In genomic region chr3L:14053073-14053643, dm6 we compare ENCODE assay signal across 3 fruit fly cellular contexts.
TF ChIP-seq lines count a peak whose summit lies in the region.

Gene CG13484, minus strand, starts transcription at chr3L:14053079.
Gene Frl, plus strand, starts transcription at chr3L:14053215.

TF ChIP-seq in whole organism, adult, 20 proteins besides CTCF, POLR2A, EP300 and RAD21 (continued from another document):
- TF ChIP-seq Crg-1 (GFP tag; optimal IDR thresholded peaks at IDR 0.05; lab: Kevin White, UChicago) (peak; percentile 15), cnc (optimal IDR thresholded peaks at IDR 0.05; lab: Kevin White, UChicago) (no peak)

TF ChIP-seq in whole organism, embryonic, 481 proteins besides CTCF, POLR2A, EP300 and RAD21 (continued from another document and continues in another):
- peak; percentile 20 for TF ChIP-seq CG2120 (GFP tag; optimal IDR thresholded peaks at IDR 0.05; lab: Kevin White, UChicago)
- TF ChIP-seq CG4730 (GFP tag; IDR thresholded peaks at IDR 0.05; lab: Robert Waterston, UW): no peak
- TF ChIP-seq sob (GFP tag; IDR thresholded peaks at IDR 0.05; lab: Robert Waterston, UW): peak; percentile 62; the same call in 1 of the 2 replicates
- peak; percentile 35 for TF ChIP-seq CG11398 (GFP tag; optimal IDR thresholded peaks at IDR 0.05; lab: Kevin White, UChicago)
- TF ChIP-seq Side (GFP tag; optimal IDR thresholded peaks at IDR 0.05; lab: Kevin White, UChicago): peak; percentile 53
- peak; percentile 23 for TF ChIP-seq gem (tag; optimal IDR thresholded peaks at IDR 0.05; lab: Kevin White, UChicago)
- TF ChIP-seq kni (GFP tag; optimal IDR thresholded peaks at IDR 0.05; lab: Kevin White, UChicago): peak; percentile 51
- TF ChIP-seq cad (GFP tag; optimal IDR thresholded peaks at IDR 0.05; lab: Kevin White, UChicago): no peak
- no peak for TF ChIP-seq CG11085 (GFP tag; IDR thresholded peaks at IDR 0.05; lab: Robert Waterston, UW)
- TF ChIP-seq Bgb (GFP tag; IDR thresholded peaks at IDR 0.05; lab: Robert Waterston, UW; ENCODE audit: partially characterized antibody): peak; percentile 52; the same call in 1 of the 2 replicates
- TF ChIP-seq bbx (GFP tag; IDR thresholded peaks at IDR 0.05; lab: Robert Waterston, UW; ENCODE audit: partially characterized antibody): peak; percentile 52
- TF ChIP-seq row (GFP tag; IDR thresholded peaks at IDR 0.05; lab: Robert Waterston, UW): peak; percentile 51; the same call in 2 of the 3 replicates
- TF ChIP-seq Stat92E (GFP tag; optimal IDR thresholded peaks at IDR 0.05; lab: Kevin White, UChicago): peak in 1 of 3 experiments; percentile 93
- peak; percentile 70 for TF ChIP-seq nmo (GFP tag; optimal IDR thresholded peaks at IDR 0.05; lab: Kevin White, UChicago)
- TF ChIP-seq CG5180 (GFP tag; optimal IDR thresholded peaks at IDR 0.05; lab: Kevin White, UChicago): peak; percentile 20
- TF ChIP-seq ken (GFP tag; IDR thresholded peaks at IDR 0.05; lab: Robert Waterston, UW): no peak; the same call in 2 of the 3 replicates
- no peak for TF ChIP-seq CG3281 (GFP tag; optimal IDR thresholded peaks at IDR 0.05; lab: Kevin White, UChicago)
- no peak for TF ChIP-seq ERR (GFP tag; optimal IDR thresholded peaks at IDR 0.05; lab: Kevin White, UChicago)
- peak; percentile 32 for TF ChIP-seq scrt (GFP tag; optimal IDR thresholded peaks at IDR 0.05; lab: Kevin White, UChicago)
- peak; percentile 29 for TF ChIP-seq CG6813 (GFP tag; optimal IDR thresholded peaks at IDR 0.05; lab: Kevin White, UChicago)
- TF ChIP-seq trem (tag; optimal IDR thresholded peaks at IDR 0.05; lab: Kevin White, UChicago): peak; percentile 56
- peak in 1 of 2 experiments; percentile 16 for TF ChIP-seq Hr51 (GFP tag; optimal IDR thresholded peaks at IDR 0.05; lab: Kevin White, UChicago)
- peak; percentile 75 for TF ChIP-seq Hmr (GFP tag; optimal IDR thresholded peaks at IDR 0.05; lab: Kevin White, UChicago)
- TF ChIP-seq NFAT (GFP tag; IDR thresholded peaks at IDR 0.05; lab: Robert Waterston, UW): peak; percentile 29; the same call in 1 of the 2 replicates
- no peak for TF ChIP-seq CG2202 (tag; optimal IDR thresholded peaks at IDR 0.05; lab: Kevin White, UChicago)
- peak; percentile 100 for TF ChIP-seq CG9797 (GFP tag; optimal IDR thresholded peaks at IDR 0.05; lab: Kevin White, UChicago)
- TF ChIP-seq corto (GFP tag; optimal IDR thresholded peaks at IDR 0.05; lab: Kevin White, UChicago): no peak
- no peak for TF ChIP-seq lbe (GFP tag; optimal IDR thresholded peaks at IDR 0.05; lab: Kevin White, UChicago)
- no peak for TF ChIP-seq CG10321 (GFP tag; IDR thresholded peaks at IDR 0.05; lab: Robert Waterston, UW)
- TF ChIP-seq CG12942 (GFP tag; optimal IDR thresholded peaks at IDR 0.05; lab: Kevin White, UChicago): peak; percentile 16
- no peak for TF ChIP-seq Atf-2 (GFP tag; optimal IDR thresholded peaks at IDR 0.05; lab: Kevin White, UChicago)
- no peak for TF ChIP-seq Fer3 (tag; optimal IDR thresholded peaks at IDR 0.05; lab: Kevin White, UChicago)
- no peak for TF ChIP-seq CG4404 (GFP tag; IDR thresholded peaks at IDR 0.05; lab: Robert Waterston, UW)
- TF ChIP-seq CG13424 (tag; optimal IDR thresholded peaks at IDR 0.05; lab: Kevin White, UChicago): peak; percentile 34
- peak; percentile 78 for TF ChIP-seq CG3995 (GFP tag; optimal IDR thresholded peaks at IDR 0.05; lab: Kevin White, UChicago)
- TF ChIP-seq CrebB (tag; optimal IDR thresholded peaks at IDR 0.05; lab: Kevin White, UChicago): peak; percentile 60
- peak; percentile 53; the same call in 1 of the 3 replicates for TF ChIP-seq sr (GFP tag; IDR thresholded peaks at IDR 0.05; lab: Robert Waterston, UW)
- TF ChIP-seq CG16779 (GFP tag; IDR thresholded peaks at IDR 0.05; lab: Robert Waterston, UW): 0 out of 2 replicates have a peak, but pooled peaks have one; percentile 15
- peak; percentile 2 for TF ChIP-seq CG7556 (GFP tag; optimal IDR thresholded peaks at IDR 0.05; lab: Kevin White, UChicago)
- TF ChIP-seq CG16815 (GFP tag; optimal IDR thresholded peaks at IDR 0.05; lab: Kevin White, UChicago): no peak
- no peak for TF ChIP-seq ham (GFP tag; IDR thresholded peaks at IDR 0.05; lab: Robert Waterston, UW)
- TF ChIP-seq gsb-n (tag; optimal IDR thresholded peaks at IDR 0.05; lab: Kevin White, UChicago): peak; percentile 51
- TF ChIP-seq E2f1 (GFP tag; IDR thresholded peaks at IDR 0.05; lab: Robert Waterston, UW): no peak
- TF ChIP-seq her (GFP tag; optimal IDR thresholded peaks at IDR 0.05; lab: Kevin White, UChicago): peak; percentile 31
- TF ChIP-seq CG6791 (GFP tag; IDR thresholded peaks at IDR 0.05; lab: Robert Waterston, UW; ENCODE audit: partially characterized antibody): peak; percentile 55; the same call in 2 of the 3 replicates
- TF ChIP-seq run (tag; optimal IDR thresholded peaks at IDR 0.05; lab: Kevin White, UChicago): peak; percentile 1
- no peak; the same call in 2 of the 3 replicates for TF ChIP-seq CG11560 (tag; IDR thresholded peaks at IDR 0.05; lab: Robert Waterston, UW)
- no peak for TF ChIP-seq Nf-YA (GFP tag; IDR thresholded peaks at IDR 0.05; lab: Robert Waterston, UW)
- TF ChIP-seq ci (GFP tag; IDR thresholded peaks at IDR 0.05; lab: Robert Waterston, UW): peak; percentile 78
- TF ChIP-seq Abd-B (GFP tag; optimal IDR thresholded peaks at IDR 0.05; lab: Kevin White, UChicago): peak; percentile 72
- TF ChIP-seq CG12659 (GFP tag; optimal IDR thresholded peaks at IDR 0.05; lab: Kevin White, UChicago): peak; percentile 89
- TF ChIP-seq CG9437 (GFP tag; optimal IDR thresholded peaks at IDR 0.05; lab: Kevin White, UChicago): no peak
- TF ChIP-seq az2 (GFP tag; optimal IDR thresholded peaks at IDR 0.05; lab: Kevin White, UChicago): no peak
- no peak for TF ChIP-seq sens-2 (GFP tag; IDR thresholded peaks at IDR 0.05; lab: Robert Waterston, UW)
- 0 out of 2 replicates have a peak, but pooled peaks have one; percentile 9 for TF ChIP-seq Adf1 (GFP tag; IDR thresholded peaks at IDR 0.05; lab: Robert Waterston, UW)
- peak; percentile 36 for TF ChIP-seq sd (tag; optimal IDR thresholded peaks at IDR 0.05; lab: Kevin White, UChicago)
- TF ChIP-seq ac (GFP tag; optimal IDR thresholded peaks at IDR 0.05; lab: Kevin White, UChicago): no peak
- peak; percentile 29 for TF ChIP-seq zfh2 (GFP tag; optimal IDR thresholded peaks at IDR 0.05; lab: Kevin White, UChicago)
- TF ChIP-seq CG34376 (GFP tag; optimal IDR thresholded peaks at IDR 0.05; lab: Kevin White, UChicago): peak; percentile 48
- peak; percentile 57 for TF ChIP-seq CHES-1-like (GFP tag; optimal IDR thresholded peaks at IDR 0.05; lab: Kevin White, UChicago)
- peak; percentile 41; the same call in 1 of the 2 replicates for TF ChIP-seq unc-4 (GFP tag; IDR thresholded peaks at IDR 0.05; lab: Robert Waterston, UW; ENCODE audit: partially characterized antibody)
- peak; percentile 69 for TF ChIP-seq CG15514 (GFP tag; optimal IDR thresholded peaks at IDR 0.05; lab: Kevin White, UChicago)

TF ChIP-seq in whole organism, prepupa, 60 proteins besides CTCF, POLR2A, EP300 and RAD21 (continued from another document):
- no peak for TF ChIP-seq CG10669 (GFP tag; optimal IDR thresholded peaks at IDR 0.05; lab: Kevin White, UChicago)
- no peak for TF ChIP-seq spab (GFP tag; optimal IDR thresholded peaks at IDR 0.05; lab: Kevin White, UChicago)
- TF ChIP-seq Ets21C (GFP tag; optimal IDR thresholded peaks at IDR 0.05; lab: Kevin White, UChicago): no peak
- no peak for TF ChIP-seq CG10631 (GFP tag; optimal IDR thresholded peaks at IDR 0.05; lab: Kevin White, UChicago)
- TF ChIP-seq fkh (GFP tag; optimal IDR thresholded peaks at IDR 0.05; lab: Kevin White, UChicago): peak; percentile 25
- peak; percentile 10 for TF ChIP-seq CG6792 (GFP tag; optimal IDR thresholded peaks at IDR 0.05; lab: Kevin White, UChicago)
- TF ChIP-seq Lpt (GFP tag; optimal IDR thresholded peaks at IDR 0.05; lab: Kevin White, UChicago): peak; percentile 27
- TF ChIP-seq ss (GFP tag; optimal IDR thresholded peaks at IDR 0.05; lab: Kevin White, UChicago): peak; percentile 52 to 69
- TF ChIP-seq CG11294 (GFP tag; IDR thresholded peaks at IDR 0.05; lab: Robert Waterston, UW): no peak
- TF ChIP-seq CG11902 (GFP tag; optimal IDR thresholded peaks at IDR 0.05; lab: Kevin White, UChicago): no peak
- no peak for TF ChIP-seq achi (GFP tag; optimal IDR thresholded peaks at IDR 0.05; lab: Kevin White, UChicago)
- TF ChIP-seq Sox14 (GFP tag; optimal IDR thresholded peaks at IDR 0.05; lab: Kevin White, UChicago): peak; percentile 78
- peak; percentile 55; the same call in 2 of the 3 replicates for TF ChIP-seq CG8119 (GFP tag; IDR thresholded peaks at IDR 0.05; lab: Robert Waterston, UW)
- TF ChIP-seq CG31627 (GFP tag; optimal IDR thresholded peaks at IDR 0.05; lab: Kevin White, UChicago): no peak
- TF ChIP-seq CG7368 (GFP tag; optimal IDR thresholded peaks at IDR 0.05; lab: Kevin White, UChicago): no peak
- peak; percentile 44; the same call in 1 of the 3 replicates for TF ChIP-seq eg (GFP tag; IDR thresholded peaks at IDR 0.05; lab: Robert Waterston, UW)
- peak; percentile 44 for TF ChIP-seq CG6808 (GFP tag; optimal IDR thresholded peaks at IDR 0.05; lab: Kevin White, UChicago)
- TF ChIP-seq CG3919 (GFP tag; optimal IDR thresholded peaks at IDR 0.05; lab: Kevin White, UChicago): peak; percentile 45
- peak; percentile 1 for TF ChIP-seq Hr39 (GFP tag; optimal IDR thresholded peaks at IDR 0.05; lab: Kevin White, UChicago)
- TF ChIP-seq net (GFP tag; optimal IDR thresholded peaks at IDR 0.05; lab: Kevin White, UChicago): no peak
- TF ChIP-seq Ets96B (tag; optimal IDR thresholded peaks at IDR 0.05; lab: Kevin White, UChicago): peak; percentile 14
- no peak for TF ChIP-seq CG11762 (GFP tag; optimal IDR thresholded peaks at IDR 0.05; lab: Kevin White, UChicago; ENCODE audit: insufficient read depth)
- peak; percentile 40 for TF ChIP-seq esn (GFP tag; optimal IDR thresholded peaks at IDR 0.05; lab: Kevin White, UChicago)
- TF ChIP-seq OdsH (GFP tag; optimal IDR thresholded peaks at IDR 0.05; lab: Kevin White, UChicago): no peak
- no peak for TF ChIP-seq svp (GFP tag; lab: Kevin White, UChicago)
- no peak for TF ChIP-seq Met (GFP tag; optimal IDR thresholded peaks at IDR 0.05; lab: Kevin White, UChicago)
- peak; percentile 72 for TF ChIP-seq dsx (GFP tag; optimal IDR thresholded peaks at IDR 0.05; lab: Kevin White, UChicago; ENCODE audit: poor library complexity, severe bottlenecking)
- no peak for TF ChIP-seq CG4318 (GFP tag; optimal IDR thresholded peaks at IDR 0.05; lab: Kevin White, UChicago)
- no peak; the same call in 1 of the 2 replicates for TF ChIP-seq Gug (GFP tag; IDR thresholded peaks at IDR 0.05; lab: Robert Waterston, UW)
- TF ChIP-seq topi (GFP tag; optimal IDR thresholded peaks at IDR 0.05; lab: Kevin White, UChicago): peak; percentile 47
- TF ChIP-seq CG15336 (GFP tag; IDR thresholded peaks at IDR 0.05; lab: Robert Waterston, UW): peak; percentile 37; the same call in 1 of the 2 replicates
- TF ChIP-seq CG34406 (GFP tag; optimal IDR thresholded peaks at IDR 0.05; lab: Kevin White, UChicago): no peak
- TF ChIP-seq Smox (GFP tag; optimal IDR thresholded peaks at IDR 0.05; lab: Kevin White, UChicago): peak; percentile 6
